Worm (Caenorhabditis elegans): ENCODE measurements around the gene fbxa-60.
A peak's percentile ranks its signal among the peaks of the same experiment; 100 is the strongest.

fbxa-60 gene

DNA sequence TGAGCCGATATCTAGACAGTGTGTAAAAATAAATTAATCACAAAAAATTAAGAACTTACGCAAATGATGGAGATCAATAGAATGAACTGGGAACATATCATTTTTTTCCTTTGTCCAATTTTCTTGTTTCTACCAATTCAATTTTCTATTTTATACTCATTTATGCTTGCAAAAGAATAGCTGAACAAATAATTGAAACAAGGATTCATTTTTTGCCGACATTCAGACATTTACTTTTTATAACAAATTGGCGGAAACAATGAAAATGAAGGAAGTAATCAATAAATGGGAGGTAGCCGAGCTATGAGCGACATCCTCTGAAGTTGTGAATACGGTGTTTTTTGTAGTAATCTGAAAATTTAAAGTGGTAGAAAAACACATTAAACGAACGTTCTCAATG is 29.2 kb downstream of the fbxa-60 start, which contains the start of gene idpp-13:
TSS of gene idpp-13 (minus strand) at position 101 of the 400 bp plus-strand sequence.
- TF ChIP-seq T23F11.4 (GFP tag; optimal IDR thresholded peaks at IDR 0.05) = no peak

DNA sequence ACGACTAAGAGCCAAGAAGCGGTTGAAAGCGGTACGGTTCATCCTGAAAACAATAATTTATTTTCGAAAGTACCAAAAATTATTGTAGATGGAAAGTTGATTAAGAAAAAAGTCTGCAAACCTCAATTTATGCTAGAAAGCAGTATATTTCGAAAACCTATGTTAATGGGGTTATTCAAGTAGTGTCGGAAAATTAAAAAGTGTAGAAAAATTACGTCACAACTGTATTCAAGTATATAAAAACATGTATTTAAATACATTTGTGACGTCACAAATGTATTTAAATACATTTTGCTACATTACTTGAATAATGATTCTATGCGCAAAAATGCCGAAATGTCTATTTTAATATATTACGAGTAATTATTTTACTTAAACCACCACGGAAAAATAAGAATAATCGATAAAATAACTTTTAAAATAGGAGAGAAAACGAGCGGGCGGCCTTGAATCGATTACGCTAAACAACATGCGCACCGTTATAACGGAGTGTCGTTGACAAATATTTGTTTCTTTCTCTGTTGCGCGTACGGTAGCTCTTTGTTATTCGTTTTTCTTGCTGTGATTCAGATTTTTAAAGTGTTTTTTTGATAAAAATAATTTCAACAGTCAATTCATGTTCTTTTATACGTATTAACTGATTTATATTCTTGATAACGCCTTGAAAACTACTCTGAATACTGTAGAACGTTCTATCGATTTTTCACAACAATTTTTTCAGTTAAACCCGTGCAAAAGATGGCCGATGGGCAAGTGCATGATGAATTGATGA is 35.4 kb downstream of the fbxa-60 start, which contains the start of the genes F23H11.5 and bra-2:
TSS of gene F23H11.5 (minus strand) at position 51 of the 772 bp plus-strand sequence.
TSS of gene bra-2 (plus strand) at position 722 of the 772 bp plus-strand sequence.
- TF ChIP-seq lin-11 (tag; optimal IDR thresholded peaks at IDR 0.05) = no peak
- no peak for TF ChIP-seq ceh-34 (tag; optimal IDR thresholded peaks at IDR 0.05)
- no peak for TF ChIP-seq fax-1 (tag; optimal IDR thresholded peaks at IDR 0.05)
- TF ChIP-seq fkh-10 (GFP tag; optimal IDR thresholded peaks at IDR 0.05) = no peak
- TF ChIP-seq unc-3 (GFP tag; conservative IDR thresholded peaks at IDR 0.05) = no peak
- TF ChIP-seq unc-3 (tag; optimal IDR thresholded peaks at IDR 0.05) = no peak
- TF ChIP-seq ahr-1 (tag; optimal IDR thresholded peaks at IDR 0.05) = no peak
- peak; percentile 57 for TF ChIP-seq ceh-48 (tag; optimal IDR thresholded peaks at IDR 0.05)

DNA sequence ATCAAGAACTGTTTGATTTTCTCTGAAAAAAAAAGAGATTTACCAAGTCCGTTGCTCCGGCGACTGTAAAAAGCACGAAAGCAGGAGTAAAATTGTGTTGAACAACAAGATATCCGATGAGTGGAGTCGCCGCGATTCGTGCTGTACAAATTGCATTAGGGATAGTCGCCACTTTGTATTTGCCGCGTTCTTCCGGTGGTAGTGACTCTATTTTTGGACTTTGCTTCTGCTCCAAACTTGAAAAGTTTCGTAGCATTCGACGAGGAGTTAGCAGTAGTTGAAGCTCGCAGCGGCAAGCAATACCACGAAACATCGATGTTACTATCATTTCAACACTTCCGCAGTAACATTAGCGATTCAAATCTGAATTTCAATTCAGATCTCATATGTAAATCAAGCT is 36.6 kb downstream of the fbxa-60 start, which contains the start of gene crls-1:
TSS of gene crls-1 (minus strand) at position 363 of the 400 bp plus-strand sequence.
- no peak for TF ChIP-seq sdc-2 (tag; optimal IDR thresholded peaks at IDR 0.05)
- no peak for TF ChIP-seq ceh-45 (GFP tag; IDR thresholded peaks at IDR 0.05)
- TF ChIP-seq npax-4 (tag; optimal IDR thresholded peaks at IDR 0.05) = no peak
- TF ChIP-seq C08G9.2 (tag; optimal IDR thresholded peaks at IDR 0.05) = no peak
- no peak for TF ChIP-seq nhr-11 (tag; optimal IDR thresholded peaks at IDR 0.05)
- no peak for TF ChIP-seq pax-1 (tag; optimal IDR thresholded peaks at IDR 0.05)
- TF ChIP-seq ceh-9 (tag; optimal IDR thresholded peaks at IDR 0.05) = no peak
- no peak for TF ChIP-seq ahr-1 (tag; optimal IDR thresholded peaks at IDR 0.05)
- TF ChIP-seq pat-9 (tag; optimal IDR thresholded peaks at IDR 0.05) = no peak
- no peak for TF ChIP-seq sox-4 (tag; optimal IDR thresholded peaks at IDR 0.05)
- TF ChIP-seq ceh-30 (tag; optimal IDR thresholded peaks at IDR 0.05) = no peak
- TF ChIP-seq ceh-31 (tag; optimal IDR thresholded peaks at IDR 0.05) = no peak
- TF ChIP-seq hlh-8 (tag; optimal IDR thresholded peaks at IDR 0.05) = no peak
- no peak for TF ChIP-seq unc-55 (GFP tag; optimal IDR thresholded peaks at IDR 0.05)
- TF ChIP-seq syd-9 (tag; optimal IDR thresholded peaks at IDR 0.05) = no peak

DNA sequence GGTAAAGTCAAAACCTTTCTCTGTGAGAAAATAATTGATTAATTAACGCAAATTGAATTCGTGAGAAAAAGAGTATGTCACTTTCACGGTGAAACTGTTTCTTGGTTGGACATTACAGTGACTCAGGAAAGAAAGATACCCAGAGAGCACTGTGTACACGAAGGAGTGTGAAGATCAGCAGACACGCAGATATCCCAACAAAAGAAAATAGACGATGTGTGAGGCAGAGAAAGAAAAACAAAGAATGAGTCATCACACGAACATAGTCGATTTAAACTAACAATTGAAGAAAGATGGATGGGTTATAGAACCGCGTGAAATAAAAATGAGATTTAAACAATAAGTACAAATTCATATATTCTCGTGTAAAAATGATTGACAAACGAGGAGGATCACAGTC is 38.1 kb downstream of the fbxa-60 start:
- TF ChIP-seq nfya-1 (tag; optimal IDR thresholded peaks at IDR 0.05) = peak; percentile 30
- no peak for TF ChIP-seq tbx-7 (tag; optimal IDR thresholded peaks at IDR 0.05)

DNA sequence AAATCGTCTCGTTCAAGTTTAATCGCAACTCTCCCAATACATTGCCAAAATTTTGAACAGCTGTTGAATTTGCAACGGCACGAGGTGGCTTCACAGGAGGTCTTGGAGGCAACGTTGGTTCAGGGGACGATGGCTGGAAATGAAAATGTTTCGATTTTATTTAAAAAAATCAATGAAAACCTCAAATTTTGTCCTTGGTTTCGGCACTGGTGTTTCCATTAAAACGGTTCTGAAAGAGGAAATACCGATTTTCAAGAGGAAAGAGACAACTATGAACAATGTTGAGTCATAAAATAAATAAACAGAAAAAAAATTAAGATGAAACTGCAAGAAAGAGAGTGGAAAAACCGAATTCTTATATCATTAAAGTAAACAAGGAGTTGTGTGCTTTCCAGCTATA is 38.8 kb downstream of the fbxa-60 start, which contains the start of gene F23H11.4:
TSS of gene F23H11.4 (minus strand) at position 229 of the 400 bp plus-strand sequence.
- TF ChIP-seq ceh-30 (tag; optimal IDR thresholded peaks at IDR 0.05) (no peak), K09A11.1 (tag; optimal IDR thresholded peaks at IDR 0.05; ENCODE audit: insufficient read depth) (no peak), ahr-1 (tag; optimal IDR thresholded peaks at IDR 0.05) (no peak)

DNA sequence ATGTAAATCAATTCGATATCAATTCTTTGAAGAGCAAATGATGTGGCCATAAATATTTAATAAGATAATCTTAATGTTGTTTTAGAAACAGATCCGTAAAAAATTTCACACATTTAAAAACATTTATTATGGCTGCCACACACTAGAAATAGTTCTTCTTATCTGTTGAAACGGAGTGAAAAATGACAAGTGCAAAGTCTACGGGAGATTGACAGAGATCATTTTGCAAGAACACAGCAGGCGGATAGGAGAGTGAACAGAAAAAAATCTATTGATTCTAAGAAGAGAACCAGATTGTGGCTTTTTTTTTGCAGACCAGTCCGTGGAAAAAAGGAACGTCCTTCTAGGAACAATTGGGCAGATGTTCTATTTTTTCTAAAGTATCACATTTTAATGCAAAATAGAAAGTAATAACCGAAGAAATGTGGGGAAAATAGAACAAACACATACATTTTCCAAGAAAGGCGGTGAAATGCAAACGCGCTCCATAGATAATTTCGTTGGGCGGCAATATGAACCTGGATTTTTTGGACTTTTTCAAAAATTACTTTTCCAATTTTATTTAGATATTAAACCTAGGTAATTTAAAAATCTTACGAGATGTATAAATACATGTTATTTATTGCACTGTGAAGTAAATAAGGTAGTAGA is 44.4 kb downstream of the fbxa-60 start:
- TF ChIP-seq ceh-22 (tag; optimal IDR thresholded peaks at IDR 0.05) (no peak), pros-1 (tag; optimal IDR thresholded peaks at IDR 0.05) (no peak), ceh-9 (tag; optimal IDR thresholded peaks at IDR 0.05) (no peak), unc-42 (tag; optimal IDR thresholded peaks at IDR 0.05) (no peak), odd-2 (tag; optimal IDR thresholded peaks at IDR 0.05) (no peak), nhr-11 (tag; optimal IDR thresholded peaks at IDR 0.05) (no peak), C38D4.7 (GFP tag; optimal IDR thresholded peaks at IDR 0.05) (no peak), elt-4 (tag; optimal IDR thresholded peaks at IDR 0.05) (no peak), sox-4 (tag; optimal IDR thresholded peaks at IDR 0.05) (no peak), gmeb-2 (tag; optimal IDR thresholded peaks at IDR 0.05) (no peak), pat-9 (tag; optimal IDR thresholded peaks at IDR 0.05) (no peak), lin-11 (tag; optimal IDR thresholded peaks at IDR 0.05) (no peak), elt-2 (tag; optimal IDR thresholded peaks at IDR 0.05) (no peak), madf-2 (tag; optimal IDR thresholded peaks at IDR 0.05) (no peak)

Measured in whole organism, late embryonic.